Worm (Caenorhabditis elegans): Measurements from ENCODE around the gene tag-65.

DNA sequence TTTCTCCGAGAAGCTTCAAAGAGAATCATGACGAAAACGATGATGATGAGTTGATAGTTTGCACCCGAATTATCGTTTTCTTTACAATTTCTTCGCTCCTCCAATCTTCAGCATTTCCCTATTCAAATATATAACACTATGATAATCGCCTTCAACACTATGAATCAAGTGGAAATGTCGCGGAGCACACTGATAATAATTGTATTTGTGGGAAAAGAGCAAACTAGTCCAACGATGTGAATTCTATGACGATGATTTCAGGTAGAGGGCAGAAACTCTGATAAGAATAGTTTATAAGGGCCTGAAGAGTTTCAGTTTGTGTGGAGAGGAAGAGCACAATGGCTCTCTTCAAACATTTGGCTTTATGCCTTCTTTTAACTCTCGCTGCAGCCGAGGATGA is 38.1 kb upstream of the tag-65 start, which contains the start of gene T01D3.6:
- TF ChIP-seq cog-1 (tag; optimal IDR thresholded peaks at IDR 0.05) (no peak), ztf-23 (GFP tag; IDR thresholded peaks at IDR 0.05) (no peak), flt-1 (GFP tag; IDR thresholded peaks at IDR 0.05) (no peak), ref-1 (GFP tag; conservative IDR thresholded peaks at IDR 0.05) (no peak), T22C8.4 (GFP tag; IDR thresholded peaks at IDR 0.05) (no peak)
